Worm (Caenorhabditis elegans): Measurements from ENCODE around the gene sre-4.

Gene sre-4

ce11 chrIV:9824480-9824879, 39.9 kb upstream of the sre-4 start, which contains the start of gene catp-6:
Gene catp-6, minus strand, starts transcription at chrIV:9824580.
- TF ChIP-seq aptf-3 (GFP tag; IDR thresholded peaks at IDR 0.05) (no peak), athp-1 (tag; optimal IDR thresholded peaks at IDR 0.05) (no peak)

ce11 chrIV:9822585-9822984, 38.0 kb upstream of the sre-4 start:
- no peak for TF ChIP-seq mxl-1 (tag; optimal IDR thresholded peaks at IDR 0.05)
- TF ChIP-seq ceh-40 (GFP tag; IDR thresholded peaks at IDR 0.05), result no peak
- TF ChIP-seq ceh-100 (GFP tag; IDR thresholded peaks at IDR 0.05), result no peak
- TF ChIP-seq F37B4.10 (GFP tag; IDR thresholded peaks at IDR 0.05), result 0 out of 2 replicates have a peak, but pooled peaks have one; percentile 51
- no peak for TF ChIP-seq pha-4 (tag; optimal IDR thresholded peaks at IDR 0.05)
- no peak for TF ChIP-seq mcd-1 (GFP tag; IDR thresholded peaks at IDR 0.05)
- TF ChIP-seq dox-1 (GFP tag; IDR thresholded peaks at IDR 0.05), result no peak
- TF ChIP-seq zfh-2 (GFP tag; conservative IDR thresholded peaks at IDR 0.05), result peak; percentile 65
- no peak for TF ChIP-seq F49E8.2 (tag; optimal IDR thresholded peaks at IDR 0.05; ENCODE audit: insufficient read depth)
- TF ChIP-seq nfya-2 (GFP tag; IDR thresholded peaks at IDR 0.05), result no peak
- 0 out of 2 replicates have a peak, but pooled peaks have one; percentile 16 for TF ChIP-seq madf-8 (GFP tag; conservative IDR thresholded peaks at IDR 0.05)
- TF ChIP-seq let-526 (GFP tag; IDR thresholded peaks at IDR 0.05), result no peak

DNA sequence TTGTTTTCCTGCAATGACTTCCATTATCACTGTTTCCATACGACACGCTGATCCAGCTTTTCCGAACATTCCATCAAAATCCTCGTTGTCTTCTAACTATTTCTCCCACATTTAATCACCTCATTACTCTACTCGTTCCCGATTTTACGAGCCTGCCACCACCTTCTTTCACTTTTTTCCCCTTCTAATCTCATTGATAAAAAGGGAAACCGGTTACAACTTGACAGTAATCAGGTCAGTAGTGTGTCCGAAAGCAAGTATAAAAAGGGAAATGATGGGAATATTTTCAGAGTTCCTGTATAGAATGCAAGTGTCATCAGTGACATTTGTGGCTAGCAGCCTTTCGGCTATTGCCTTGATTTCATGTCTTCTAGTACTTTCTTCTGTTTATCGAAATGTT, 37.0 kb upstream of the sre-4 start, which contains the start of gene col-123:
Gene col-123, plus strand, starts transcription at position 301 of the 400 bp plus-strand sequence.
- TF ChIP-seq lin-54 (GFP tag; optimal IDR thresholded peaks at IDR 0.05) (no peak), aptf-2 (GFP tag; conservative IDR thresholded peaks at IDR 0.05) (no peak), ama-1 (optimal IDR thresholded peaks at IDR 0.05) (no peak), ama-1 (GFP tag; optimal IDR thresholded peaks at IDR 0.05) (no peak), athp-1 (tag; optimal IDR thresholded peaks at IDR 0.05) (no peak), attf-6 (GFP tag; IDR thresholded peaks at IDR 0.05) (no peak), aptf-3 (GFP tag; IDR thresholded peaks at IDR 0.05) (no peak), hmg-20 (GFP tag; IDR thresholded peaks at IDR 0.05) (no peak), mel-28 (tag; optimal IDR thresholded peaks at IDR 0.05; ENCODE audit: borderline replicate concordance) (no peak), ztf-28 (GFP tag; IDR thresholded peaks at IDR 0.05) (no peak), madf-6 (GFP tag; IDR thresholded peaks at IDR 0.05) (no peak)

- no peak for TF ChIP-seq ztf-22 (GFP tag; optimal IDR thresholded peaks at IDR 0.05)
- no peak for TF ChIP-seq rcor-1 (GFP tag; IDR thresholded peaks at IDR 0.05)
- no peak for TF ChIP-seq F33H1.4 (GFP tag; IDR thresholded peaks at IDR 0.05)
- no peak for TF ChIP-seq gei-17 (GFP tag; optimal IDR thresholded peaks at IDR 0.05)
- no peak for TF ChIP-seq mel-28 (tag; optimal IDR thresholded peaks at IDR 0.05; ENCODE audit: borderline replicate concordance)
- no peak for TF ChIP-seq tlf-1 (GFP tag; optimal IDR thresholded peaks at IDR 0.05)
- TF ChIP-seq hlh-12 (tag; optimal IDR thresholded peaks at IDR 0.05), result no peak
- TF ChIP-seq akir-1 (GFP tag; optimal IDR thresholded peaks at IDR 0.05), result no peak
- TF ChIP-seq madf-10 (tag; optimal IDR thresholded peaks at IDR 0.05), result no peak
Measured at ce11 chrIV:9815432-9815831, 30.8 kb upstream of the sre-4 start, which contains the start of gene egl-20. Gene egl-20, minus strand, starts transcription at chrIV:9815532.

ce11 chrIV:9811487-9811886, 26.9 kb upstream of the sre-4 start:
- TF ChIP-seq F33H1.4 (GFP tag; IDR thresholded peaks at IDR 0.05) (no peak), dpff-1 (tag; optimal IDR thresholded peaks at IDR 0.05) (no peak), athp-1 (tag; optimal IDR thresholded peaks at IDR 0.05) (no peak), attf-5 (GFP tag; optimal IDR thresholded peaks at IDR 0.05) (no peak), Y56A3A.18 (GFP tag; IDR thresholded peaks at IDR 0.05) (no peak), lin-54 (GFP tag; optimal IDR thresholded peaks at IDR 0.05) (no peak)

Data from whole organism, young adult.